Worm (Caenorhabditis elegans) whole organism, midembryonic: ENCODE results near the gene oac-42.
"Not testable (repeated sequence)": the region's sequence is repeated elsewhere in the genome, so short reads cannot be mapped to it uniquely, and the experiment has no call there.

ENCODE experiments used
- T22C8.4 ChIP-seq: fragments of 200-800 bp; sonication (Bioruptor generic); IDR thresholded peaks from 2 replicates; pipeline ENCODE4 v1.3.6; 2022; ENCODE audit warnings: missing genetic modification characterization, missing compliant biosample characterization
- cog-1 ChIP-seq: sonication (generic microtip); optimal IDR thresholded peaks from 2 replicates; lab custom pipeline; 2016; ENCODE audit warnings: missing genetic modification characterization, missing compliant biosample characterization
- flt-1 ChIP-seq: fragments of 200-800 bp; sonication (Bioruptor generic); IDR thresholded peaks from 2 replicates; pipeline ENCODE4 v1.3.6; 2022; ENCODE audit warnings: missing genetic modification characterization, missing compliant biosample characterization
- klf-2 ChIP-seq: fragments of 200-800 bp; sonication (Bioruptor generic); conservative IDR thresholded peaks from 2 replicates; pipeline ENCODE4 v1.3.6; 2022; ENCODE audit warnings: missing genetic modification reagents, missing genetic modification characterization, missing compliant biosample characterization
- med-1 ChIP-seq: sonication (generic microtip); optimal IDR thresholded peaks from 2 replicates; lab custom pipeline; 2017; ENCODE audit warnings: missing genetic modification characterization, mild to moderate bottlenecking, missing compliant biosample characterization, antibody characterized with exemption, missing genetic modification reagents; ENCODE audit not compliant: insufficient read depth
- ref-1 ChIP-seq: fragments of 200-800 bp; sonication (Bioruptor generic); conservative IDR thresholded peaks from 2 replicates; pipeline ENCODE4 v1.3.6; 2022; ENCODE audit warnings: missing genetic modification reagents, missing genetic modification characterization, missing compliant biosample characterization
- tab-1 ChIP-seq: fragments of 200-800 bp; sonication (Bioruptor generic); IDR thresholded peaks from 2 replicates; pipeline ENCODE4 v1.3.6; 2022; ENCODE audit warnings: missing genetic modification characterization, missing compliant biosample characterization
- ztf-23 ChIP-seq: fragments of 200-800 bp; sonication (Bioruptor generic); IDR thresholded peaks from 2 replicates; pipeline ENCODE4 v1.3.6; 2022; ENCODE audit warnings: missing genetic modification reagents, missing genetic modification characterization, missing compliant biosample characterization
- ztf-29 ChIP-seq: fragments of 200-800 bp; sonication (Bioruptor generic); IDR thresholded peaks from 2 replicates; pipeline ENCODE4 v1.3.6; 2022; ENCODE audit warnings: missing genetic modification reagents, missing genetic modification characterization, missing compliant biosample characterization

Gene oac-42

DNA sequence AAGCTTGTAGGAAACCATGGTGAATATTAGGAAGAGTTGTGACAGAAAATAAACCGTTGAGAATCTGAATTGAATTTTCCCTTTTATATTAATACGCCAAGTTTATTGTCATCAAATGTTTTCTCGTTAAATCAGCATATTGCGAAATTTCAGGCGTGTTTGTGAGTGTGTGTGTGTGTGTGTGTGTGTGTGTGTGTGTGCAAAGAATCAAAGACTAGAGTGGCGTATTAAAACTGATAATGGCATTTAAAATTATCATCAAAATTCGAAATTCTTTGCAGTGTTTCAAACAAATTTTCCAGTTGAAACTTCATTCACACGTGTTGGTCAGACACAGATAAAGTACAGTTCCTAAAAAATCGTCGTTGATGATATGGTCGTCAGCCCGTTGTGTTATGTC, 31.3 kb upstream of the oac-42 start, which contains the start of gene gst-38:
Gene gst-38 (minus strand): TSS at position 152 of the 400 bp plus-strand sequence.
- TF ChIP-seq cog-1 (tag; lab: Kevin White, UChicago), result no peak
- no peak for TF ChIP-seq tab-1 (GFP tag; lab: Robert Waterston, UW)
- TF ChIP-seq flt-1 (GFP tag; lab: Robert Waterston, UW), result no peak
- no peak for TF ChIP-seq ztf-23 (GFP tag; lab: Robert Waterston, UW)

DNA sequence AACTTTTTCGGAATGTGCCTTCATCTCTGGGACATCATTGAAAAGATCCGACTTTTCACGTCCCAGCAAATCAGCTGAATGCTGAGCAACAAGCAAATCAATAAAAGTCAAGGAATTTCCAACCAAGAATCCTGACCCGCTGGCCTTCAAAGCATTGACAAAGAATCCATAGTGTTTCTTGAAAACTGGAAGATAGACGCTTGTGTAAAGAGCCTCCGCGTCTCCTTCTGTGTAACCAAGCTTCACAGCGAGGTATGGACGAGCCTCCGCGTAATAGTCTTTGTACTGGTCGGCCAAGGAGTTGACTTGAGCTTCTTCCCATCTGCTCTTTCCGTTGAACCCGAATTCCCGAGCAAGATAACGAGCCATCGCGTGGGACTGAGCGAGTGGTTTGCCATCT, 30.7 kb upstream of the oac-42 start:
- TF ChIP-seq klf-2 (GFP tag; lab: Robert Waterston, UW), result no peak
- TF ChIP-seq ref-1 (GFP tag; lab: Robert Waterston, UW), result no peak
- TF ChIP-seq flt-1 (GFP tag; lab: Robert Waterston, UW), result no peak
- TF ChIP-seq T22C8.4 (GFP tag; lab: Robert Waterston, UW), result no peak
- no peak for TF ChIP-seq ztf-29 (GFP tag; lab: Robert Waterston, UW)
- TF ChIP-seq med-1 (GFP tag; lab: Kevin White, UChicago), result no peak
- TF ChIP-seq cog-1 (tag; lab: Kevin White, UChicago), result no peak
- no peak for TF ChIP-seq ztf-23 (GFP tag; lab: Robert Waterston, UW)
- TF ChIP-seq tab-1 (GFP tag; lab: Robert Waterston, UW), result no peak

DNA sequence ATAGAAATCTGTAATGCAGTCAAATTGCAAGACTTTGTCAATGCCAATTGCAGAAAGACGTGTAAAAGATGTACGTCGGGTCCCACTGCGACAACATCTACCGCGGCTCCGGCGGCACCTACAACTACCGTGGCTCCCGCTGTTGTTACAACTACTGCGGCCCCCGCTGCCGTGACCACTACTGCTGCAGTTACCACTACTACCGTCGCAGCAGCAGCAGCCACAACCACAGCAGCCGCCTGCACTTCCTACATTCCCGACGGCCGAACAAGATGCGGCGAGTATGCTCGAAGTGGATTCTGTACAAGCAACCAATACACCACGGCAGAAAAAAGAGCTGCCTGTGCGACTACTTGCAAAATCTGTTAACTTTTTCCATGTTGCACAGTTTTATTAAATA, 30.2 kb upstream of the oac-42 start:
- no peak for TF ChIP-seq klf-2 (GFP tag; lab: Robert Waterston, UW)
- no peak for TF ChIP-seq med-1 (GFP tag; lab: Kevin White, UChicago)
- TF ChIP-seq cog-1 (tag; lab: Kevin White, UChicago), result no peak
- TF ChIP-seq T22C8.4 (GFP tag; lab: Robert Waterston, UW), result no peak
- TF ChIP-seq ztf-29 (GFP tag; lab: Robert Waterston, UW), result no peak
- no peak for TF ChIP-seq flt-1 (GFP tag; lab: Robert Waterston, UW)
- no peak for TF ChIP-seq tab-1 (GFP tag; lab: Robert Waterston, UW)
- no peak for TF ChIP-seq ref-1 (GFP tag; lab: Robert Waterston, UW)
- no peak for TF ChIP-seq ztf-23 (GFP tag; lab: Robert Waterston, UW)

DNA sequence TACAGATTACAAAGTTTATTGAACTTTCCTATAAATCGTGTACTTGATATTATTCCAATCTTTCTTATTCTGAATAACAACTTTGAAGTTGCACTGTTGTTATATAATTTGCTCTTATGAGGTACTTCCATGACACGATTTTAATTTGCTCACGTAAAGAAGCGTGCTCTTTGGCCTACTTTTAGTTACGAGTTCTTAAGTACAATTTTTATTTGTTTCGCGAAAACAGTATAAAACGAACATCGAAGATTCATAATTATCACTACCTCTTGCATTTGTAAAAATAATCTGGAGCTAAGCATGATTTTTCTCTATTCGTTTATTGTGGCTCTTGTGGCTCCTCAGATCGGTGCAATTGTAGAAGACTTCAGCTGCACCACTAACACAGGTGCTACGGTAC, 29.1 kb upstream of the oac-42 start, which contains the start of gene F35E8.7:
Gene F35E8.7 (plus strand): TSS at position 301 of the 400 bp plus-strand sequence.
- TF ChIP-seq ztf-29 (GFP tag; lab: Robert Waterston, UW), result no peak
- TF ChIP-seq klf-2 (GFP tag; lab: Robert Waterston, UW), result no peak
- TF ChIP-seq cog-1 (tag; lab: Kevin White, UChicago), result no peak

DNA sequence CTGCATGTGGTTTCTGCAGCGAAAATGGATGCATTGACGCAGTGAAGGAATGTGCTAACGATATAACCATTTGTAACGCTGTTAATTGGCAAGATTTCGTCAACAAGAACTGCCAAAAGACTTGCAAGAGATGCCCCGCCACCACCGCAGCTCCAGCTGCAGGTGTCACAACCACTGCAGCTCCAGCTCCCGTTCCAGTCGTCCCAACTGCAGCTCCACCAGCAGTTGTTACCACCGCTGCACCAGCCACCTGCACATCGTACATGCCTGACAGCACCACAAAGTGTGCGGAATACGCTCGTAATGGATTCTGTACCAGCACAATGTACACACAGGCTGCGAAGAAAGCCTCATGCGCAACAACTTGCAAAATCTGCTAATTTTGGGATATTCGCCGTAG, 28.1 kb upstream of the oac-42 start:
- no peak for TF ChIP-seq ztf-23 (GFP tag; lab: Robert Waterston, UW)
- no peak for TF ChIP-seq ref-1 (GFP tag; lab: Robert Waterston, UW)
- TF ChIP-seq T22C8.4 (GFP tag; lab: Robert Waterston, UW), result no peak
- TF ChIP-seq med-1 (GFP tag; lab: Kevin White, UChicago), result no peak
- TF ChIP-seq ztf-29 (GFP tag; lab: Robert Waterston, UW), result no peak
- no peak for TF ChIP-seq tab-1 (GFP tag; lab: Robert Waterston, UW)
- TF ChIP-seq klf-2 (GFP tag; lab: Robert Waterston, UW), result no peak
- TF ChIP-seq cog-1 (tag; lab: Kevin White, UChicago), result no peak
- TF ChIP-seq flt-1 (GFP tag; lab: Robert Waterston, UW), result no peak

DNA sequence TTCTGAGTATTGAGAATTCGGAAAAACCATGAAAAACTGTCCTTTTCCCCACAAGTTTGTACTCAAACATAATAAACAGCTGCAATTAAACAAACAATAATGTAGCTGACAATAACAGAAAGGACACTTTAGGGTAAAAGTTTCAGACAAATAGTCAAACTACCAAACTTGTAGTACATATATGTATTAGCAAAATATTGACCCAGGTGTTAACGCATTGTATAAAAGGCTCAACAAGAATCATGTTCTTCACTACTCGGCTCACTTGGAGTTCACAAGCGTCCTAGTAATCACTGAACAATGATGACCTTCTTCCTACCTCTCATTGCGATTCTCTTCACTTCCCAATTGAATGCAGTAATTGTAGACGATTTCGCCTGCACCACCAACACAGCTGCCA, 27.2 kb upstream of the oac-42 start, which contains the start of gene F35E8.6:
Gene F35E8.6 (plus strand): TSS at position 301 of the 400 bp plus-strand sequence.
- TF ChIP-seq klf-2 (GFP tag; lab: Robert Waterston, UW) (no peak), ztf-23 (GFP tag; lab: Robert Waterston, UW) (no peak), flt-1 (GFP tag; lab: Robert Waterston, UW) (no peak), cog-1 (tag; lab: Kevin White, UChicago) (no peak), med-1 (GFP tag; lab: Kevin White, UChicago) (no peak), ref-1 (GFP tag; lab: Robert Waterston, UW) (no peak), T22C8.4 (GFP tag; lab: Robert Waterston, UW) (no peak), ztf-29 (GFP tag; lab: Robert Waterston, UW) (no peak), tab-1 (GFP tag; lab: Robert Waterston, UW) (no peak)

DNA sequence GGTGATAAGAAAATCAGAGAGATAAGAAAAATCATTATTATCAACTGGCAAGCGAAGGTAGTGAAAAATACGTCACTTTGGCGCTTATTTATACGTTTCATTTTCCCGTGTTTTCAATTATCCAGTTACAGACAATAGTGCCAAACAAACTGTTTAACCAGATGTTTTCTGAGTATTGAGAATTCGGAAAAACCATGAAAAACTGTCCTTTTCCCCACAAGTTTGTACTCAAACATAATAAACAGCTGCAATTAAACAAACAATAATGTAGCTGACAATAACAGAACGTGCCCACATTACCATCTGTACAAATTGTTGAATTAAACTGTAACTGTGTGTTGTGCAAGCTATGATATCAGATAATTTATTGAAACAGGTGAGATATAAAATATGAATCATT, 20.9 kb upstream of the oac-42 start, which contains the start of the genes F35E8.1 and F35E8.2:
Gene F35E8.1 (minus strand): TSS at position 101 of the 400 bp plus-strand sequence.
Gene F35E8.2 (plus strand): TSS at position 132 of the 400 bp plus-strand sequence.
- TF ChIP-seq tab-1, flt-1, ref-1 (GFP tag; lab: Robert Waterston, UW): not testable (repeated sequence)

DNA sequence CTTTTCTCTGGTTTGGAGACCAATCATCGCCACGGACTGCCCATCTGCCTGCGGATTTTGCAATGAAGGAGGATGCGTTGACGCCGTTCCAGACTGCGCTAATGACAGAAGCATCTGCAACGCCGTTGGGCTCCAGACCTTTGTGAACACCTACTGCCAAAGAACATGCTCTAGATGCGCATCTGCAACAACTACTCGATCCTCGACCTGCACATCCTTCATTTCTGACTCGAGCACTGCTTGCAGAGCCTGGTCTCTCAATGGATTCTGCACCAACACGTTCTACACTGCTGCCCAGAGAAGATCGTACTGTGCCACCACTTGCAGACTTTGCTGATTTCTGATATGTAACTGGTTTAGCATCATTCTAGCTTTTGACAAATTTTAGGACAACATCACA, 16.0 kb upstream of the oac-42 start:
- no peak for TF ChIP-seq med-1 (GFP tag; lab: Kevin White, UChicago)
- TF ChIP-seq ztf-23 (GFP tag; lab: Robert Waterston, UW), result no peak
- no peak for TF ChIP-seq klf-2 (GFP tag; lab: Robert Waterston, UW)
- TF ChIP-seq T22C8.4 (GFP tag; lab: Robert Waterston, UW), result no peak
- TF ChIP-seq cog-1 (tag; lab: Kevin White, UChicago), result no peak

DNA sequence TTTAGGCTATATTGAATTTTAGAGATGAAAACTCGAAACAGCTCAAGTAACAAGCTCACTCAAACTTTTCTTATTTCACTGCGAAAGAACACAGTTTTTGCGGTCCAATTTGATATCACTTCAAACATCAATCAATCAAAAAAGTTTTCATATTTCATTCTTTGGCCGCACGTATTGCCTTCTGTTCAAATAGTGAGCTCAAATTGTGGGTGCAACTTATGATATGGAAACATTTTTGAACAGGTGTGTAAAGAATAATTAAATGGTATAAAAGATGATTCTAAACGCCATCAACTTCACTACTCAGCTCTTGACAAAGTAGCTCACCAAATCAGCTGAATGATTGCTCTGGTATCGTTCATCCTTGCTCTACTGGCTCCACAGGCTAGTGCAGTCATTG, 15.1 kb upstream of the oac-42 start, which contains the start of gene T06C12.14:
Gene T06C12.14 (plus strand): TSS at position 301 of the 400 bp plus-strand sequence.
- TF ChIP-seq cog-1 (tag; lab: Kevin White, UChicago) (no peak), ztf-23 (GFP tag; lab: Robert Waterston, UW) (no peak), flt-1 (GFP tag; lab: Robert Waterston, UW) (no peak), tab-1 (GFP tag; lab: Robert Waterston, UW) (no peak), ref-1 (GFP tag; lab: Robert Waterston, UW) (no peak), T22C8.4 (GFP tag; lab: Robert Waterston, UW) (no peak)
